Worm (Caenorhabditis elegans) whole organism, L4 larva: ENCODE data around the gene sulp-5.

Experiments used
- D1046.2 ChIP-seq: fragments of 200-800 bp; sonication (Bioruptor generic); IDR thresholded peaks from 2 replicates; pipeline ENCODE4 v1.3.6; 2022; ENCODE audit warnings: missing genetic modification characterization, missing compliant biosample characterization
- F10B5.3 ChIP-seq: sonication (generic microtip); optimal IDR thresholded peaks from 2 replicates; lab custom pipeline; 2016; ENCODE audit warnings: mild to moderate bottlenecking, missing genetic modification characterization, missing compliant biosample characterization
- F44E2.7 ChIP-seq: fragments of 200-800 bp; sonication (Bioruptor generic); IDR thresholded peaks from 2 replicates; pipeline ENCODE4 v2.1.2; 2022; ENCODE audit warnings: missing genetic modification characterization, missing compliant biosample characterization
- F49E8.2 ChIP-seq: sonication (generic microtip); optimal IDR thresholded peaks from 2 replicates; lab custom pipeline; 2016; ENCODE audit warnings: missing compliant biosample characterization, mild to moderate bottlenecking, missing genetic modification characterization, borderline replicate concordance
- R02D3.7 ChIP-seq: fragments of 150-350 bp; sonication (generic microtip); optimal IDR thresholded peaks from 3 replicates; lab custom pipeline; 2014; ENCODE audit warnings: missing biosample characterization, missing genetic modification characterization
- T20F7.1 ChIP-seq: fragments of 200-800 bp; sonication (Bioruptor generic); optimal IDR thresholded peaks from 2 replicates; lab custom pipeline; 2018; ENCODE audit warnings: mild to moderate bottlenecking, missing genetic modification characterization, missing compliant biosample characterization
- Y105C5A.15 ChIP-seq: fragments of 200-800 bp; sonication (Bioruptor generic); IDR thresholded peaks from 2 replicates; pipeline ENCODE4 v1.3.6; 2022; ENCODE audit warnings: missing genetic modification characterization, missing compliant biosample characterization
- Y5F2A.4 ChIP-seq: fragments of 200-800 bp; sonication (Bioruptor generic); optimal IDR thresholded peaks from 2 replicates; lab custom pipeline; 2018; ENCODE audit warnings: mild to moderate bottlenecking, missing genetic modification characterization, missing compliant biosample characterization
- ZK546.5 ChIP-seq, 2 experiments: sonication (generic microtip); optimal IDR thresholded peaks; 2 replicates each; lab custom pipeline; 2017; ENCODE audit warnings: missing biosample characterization in 2 of 2, missing genetic modification characterization in 2 of 2
- aha-1 ChIP-seq: fragments of 150-350 bp; peaks from one replicate; lab custom pipeline; 2014; ENCODE audit warnings: missing biosample characterization, missing genetic modification characterization
- arid-1 ChIP-seq: fragments of 200-800 bp; sonication (Bioruptor generic); conservative IDR thresholded peaks from 2 replicates; pipeline ENCODE4 v1.3.6; 2022; ENCODE audit warnings: missing genetic modification reagents, missing genetic modification characterization, missing compliant biosample characterization
- ceh-44 ChIP-seq: fragments of 200-800 bp; sonication (Bioruptor generic); IDR thresholded peaks from 2 replicates; pipeline ENCODE4 v1.3.6; 2022; ENCODE audit warnings: missing genetic modification reagents, missing genetic modification characterization, missing compliant biosample characterization
- ces-1 ChIP-seq: fragments of 150-350 bp; sonication (generic microtip); optimal IDR thresholded peaks from 4 replicates; lab custom pipeline; 2014; ENCODE audit warnings: missing biosample characterization, missing genetic modification reagents, missing genetic modification characterization
- ctbp-1 ChIP-seq: fragments of 200-800 bp; sonication (Bioruptor generic); IDR thresholded peaks from 2 replicates; pipeline ENCODE4 v1.3.6; 2022; ENCODE audit warnings: missing genetic modification reagents, missing genetic modification characterization, missing compliant biosample characterization
- dmd-6 ChIP-seq: fragments of 200-800 bp; sonication (Bioruptor generic); IDR thresholded peaks from 2 replicates; pipeline ENCODE4 v1.3.6; 2022; ENCODE audit warnings: missing genetic modification reagents, missing genetic modification characterization, missing compliant biosample characterization
- dmd-8 ChIP-seq: fragments of 200-800 bp; sonication (Bioruptor generic); IDR thresholded peaks from 2 replicates; pipeline ENCODE4 v1.3.6; 2022; ENCODE audit warnings: missing genetic modification characterization, missing compliant biosample characterization
- dpl-1 ChIP-seq: fragments of 150-350 bp; optimal IDR thresholded peaks from 2 replicates; lab custom pipeline; 2014; ENCODE audit warnings: missing biosample characterization, missing genetic modification reagents, missing genetic modification characterization
- duxl-1 ChIP-seq: sonication (generic microtip); optimal IDR thresholded peaks from 2 replicates; lab custom pipeline; 2016; ENCODE audit warnings: mild to moderate bottlenecking, missing genetic modification characterization, moderate library complexity, missing compliant biosample characterization; ENCODE audit not compliant: poor library complexity
- dve-1 ChIP-seq: sonication (generic microtip); optimal IDR thresholded peaks from 2 replicates; lab custom pipeline; 2017; ENCODE audit warnings: antibody characterized with exemption, mild to moderate bottlenecking, missing genetic modification characterization, missing compliant biosample characterization; ENCODE audit not compliant: insufficient read depth
- egl-27 ChIP-seq: sonication (generic microtip); optimal IDR thresholded peaks from 3 replicates; lab custom pipeline; 2017; ENCODE audit warnings: missing biosample characterization, missing genetic modification reagents, missing genetic modification characterization
- gei-8 ChIP-seq: fragments of 200-800 bp; sonication (Bioruptor generic); optimal IDR thresholded peaks from 2 replicates; lab custom pipeline; 2018; ENCODE audit warnings: mild to moderate bottlenecking, missing genetic modification characterization, missing compliant biosample characterization
- hlh-11 ChIP-seq: fragments of 200-800 bp; sonication (Bioruptor generic); optimal IDR thresholded peaks from 2 replicates; lab custom pipeline; 2018; ENCODE audit warnings: mild to moderate bottlenecking, missing genetic modification characterization, missing compliant biosample characterization
- hmg-1.1 ChIP-seq: fragments of 200-800 bp; sonication (Bioruptor generic); IDR thresholded peaks from 2 replicates; pipeline ENCODE4 v1.3.6; 2022; ENCODE audit warnings: missing genetic modification reagents, missing genetic modification characterization, missing compliant biosample characterization
- lim-7 ChIP-seq: fragments of 200-800 bp; sonication (Bioruptor generic); IDR thresholded peaks from 2 replicates; pipeline ENCODE4 v1.3.6; 2022; ENCODE audit warnings: missing genetic modification characterization, missing compliant biosample characterization
- lin-1 ChIP-seq: fragments of 200-800 bp; sonication (Bioruptor generic); IDR thresholded peaks from 2 replicates; pipeline ENCODE4 v1.3.6; 2022; ENCODE audit warnings: missing genetic modification reagents, missing genetic modification characterization, missing compliant biosample characterization
- lin-13 ChIP-seq: fragments of 150-350 bp; optimal IDR thresholded peaks from 2 replicates; lab custom pipeline; 2014; ENCODE audit warnings: missing biosample characterization, missing genetic modification reagents, missing genetic modification characterization
- lin-38 ChIP-seq: fragments of 200-800 bp; sonication (Bioruptor generic); IDR thresholded peaks from 2 replicates; pipeline ENCODE4 v1.3.6; 2022; ENCODE audit warnings: missing genetic modification reagents, missing genetic modification characterization, missing compliant biosample characterization
- lsy-2 ChIP-seq, 2 experiments: fragments of 150-350 bp in 1 of 2; sonication (generic microtip) in 1 of 2; optimal IDR thresholded peaks; 2 replicates each; lab custom pipeline; 2014 to 2017; ENCODE audit warnings: missing biosample characterization in 2 of 2, missing genetic modification characterization in 2 of 2
- madf-9 ChIP-seq: fragments of 200-800 bp; sonication (Bioruptor generic); conservative IDR thresholded peaks from 2 replicates; pipeline ENCODE4 v1.3.6; 2022; ENCODE audit warnings: missing genetic modification reagents, missing genetic modification characterization, missing compliant biosample characterization
- mdl-1 ChIP-seq, 2 experiments: fragments of 150-350 bp in 1 of 2; sonication (generic microtip) in 1 of 2; optimal IDR thresholded peaks; 2 replicates each; lab custom pipeline; 2014 to 2017; ENCODE audit warnings: missing biosample characterization in 2 of 2, missing genetic modification characterization in 2 of 2
- mdt-29 ChIP-seq: fragments of 200-800 bp; sonication (Bioruptor generic); IDR thresholded peaks from 2 replicates; pipeline ENCODE4 v1.3.6; 2022; ENCODE audit warnings: missing genetic modification reagents, missing genetic modification characterization, missing compliant biosample characterization
- mep-1 ChIP-seq: fragments of 150-350 bp; sonication (generic microtip); optimal IDR thresholded peaks from 3 replicates; lab custom pipeline; 2014; ENCODE audit warnings: missing biosample characterization, missing genetic modification characterization
- mxl-2 ChIP-seq: fragments of 200-800 bp; sonication (Bioruptor generic); conservative IDR thresholded peaks from 2 replicates; pipeline ENCODE4 v1.3.6; 2022; ENCODE audit warnings: missing genetic modification reagents, missing genetic modification characterization, missing compliant biosample characterization
- mxl-3 ChIP-seq: fragments of 200-800 bp; sonication (Bioruptor generic); optimal IDR thresholded peaks from 2 replicates; lab custom pipeline; 2018; ENCODE audit warnings: mild to moderate bottlenecking, missing genetic modification characterization, missing compliant biosample characterization
- nhr-10 ChIP-seq: fragments of 150-350 bp; optimal IDR thresholded peaks from 2 replicates; lab custom pipeline; 2014; ENCODE audit warnings: missing biosample characterization, missing genetic modification characterization
- nhr-102 ChIP-seq: sonication (generic microtip); optimal IDR thresholded peaks from 2 replicates; lab custom pipeline; 2016; ENCODE audit warnings: mild to moderate bottlenecking, missing genetic modification characterization, moderate library complexity, missing compliant biosample characterization
- nhr-11 ChIP-seq: fragments of 150-350 bp; optimal IDR thresholded peaks from 2 replicates; lab custom pipeline; 2014; ENCODE audit warnings: missing biosample characterization, missing genetic modification characterization
- nhr-28 ChIP-seq: fragments of 150-350 bp; optimal IDR thresholded peaks from 2 replicates; lab custom pipeline; 2014; ENCODE audit warnings: missing biosample characterization, missing genetic modification characterization
- nhr-48 ChIP-seq: sonication (generic microtip); optimal IDR thresholded peaks from 2 replicates; lab custom pipeline; 2016; ENCODE audit warnings: mild to moderate bottlenecking, missing genetic modification characterization, missing compliant biosample characterization
- php-3 ChIP-seq: fragments of 200-800 bp; sonication (Bioruptor generic); IDR thresholded peaks from 2 replicates; pipeline ENCODE4 v1.3.6; 2022; ENCODE audit warnings: missing genetic modification reagents, missing genetic modification characterization, missing compliant biosample characterization
- pqm-1 ChIP-seq: sonication (generic microtip); optimal IDR thresholded peaks from 2 replicates; lab custom pipeline; 2017; ENCODE audit warnings: missing biosample characterization, missing genetic modification characterization
- saeg-2 ChIP-seq: fragments of 200-800 bp; sonication (Bioruptor generic); IDR thresholded peaks from 2 replicates; pipeline ENCODE4 v1.3.6; 2022; ENCODE audit warnings: missing genetic modification reagents, missing genetic modification characterization, missing compliant biosample characterization
- sdz-12 ChIP-seq: fragments of 200-800 bp; sonication (Bioruptor generic); optimal IDR thresholded peaks from 2 replicates; lab custom pipeline; 2018; ENCODE audit warnings: mild to moderate bottlenecking, missing genetic modification characterization, missing compliant biosample characterization
- snpc-1.2 ChIP-seq: fragments of 200-800 bp; sonication (Bioruptor generic); IDR thresholded peaks from 2 replicates; pipeline ENCODE4 v1.3.6; 2022; ENCODE audit warnings: missing genetic modification reagents, missing genetic modification characterization, missing compliant biosample characterization
- snpc-4 ChIP-seq: fragments of 150-350 bp; optimal IDR thresholded peaks from 2 replicates; lab custom pipeline; 2014; ENCODE audit warnings: missing biosample characterization, missing genetic modification characterization
- spr-3 ChIP-seq: fragments of 200-800 bp; sonication (Bioruptor generic); optimal IDR thresholded peaks from 2 replicates; lab custom pipeline; 2018; ENCODE audit warnings: mild to moderate bottlenecking, missing genetic modification characterization, missing compliant biosample characterization
- unc-39 ChIP-seq: sonication (generic microtip); optimal IDR thresholded peaks from 2 replicates; lab custom pipeline; 2017; ENCODE audit warnings: missing biosample characterization, missing genetic modification characterization
- vab-7 ChIP-seq: fragments of 200-800 bp; sonication (Bioruptor generic); IDR thresholded peaks from 2 replicates; pipeline ENCODE4 v1.3.6; 2022; ENCODE audit warnings: missing genetic modification reagents, missing genetic modification characterization, missing compliant biosample characterization
- zag-1 ChIP-seq: fragments of 150-350 bp; optimal IDR thresholded peaks from 2 replicates; lab custom pipeline; 2014; ENCODE audit warnings: missing biosample characterization, missing genetic modification characterization
- zip-11 ChIP-seq: fragments of 200-800 bp; sonication (Bioruptor generic); IDR thresholded peaks from 2 replicates; pipeline ENCODE4 v1.3.6; 2022; ENCODE audit warnings: missing genetic modification characterization, missing compliant biosample characterization
- ztf-11 ChIP-seq: fragments of 150-350 bp; optimal IDR thresholded peaks from 2 replicates; lab custom pipeline; 2014; ENCODE audit warnings: missing biosample characterization, missing genetic modification characterization
- ztf-7 ChIP-seq: fragments of 150-350 bp; optimal IDR thresholded peaks from 2 replicates; lab custom pipeline; 2014; ENCODE audit warnings: missing biosample characterization, missing genetic modification characterization

sulp-5 gene

ce11 chrV:11887988-11888499 lies 8.2 kb downstream of the sulp-5 start, which contains the start of gene adh-1:
Gene adh-1, plus strand, starts transcription at chrV:11888248.
- peak; percentile 97 for TF ChIP-seq aha-1 (tag; lab: Kevin White, UChicago)
- TF ChIP-seq zip-11 (GFP tag; lab: Robert Waterston, UW): no peak
- TF ChIP-seq ctbp-1 (GFP tag; lab: Robert Waterston, UW): no peak
- TF ChIP-seq dmd-6: peak; percentile 96
- TF ChIP-seq F49E8.2: no peak
- no peak for TF ChIP-seq sdz-12 (GFP tag; lab: Kevin White, UChicago)
- no peak for TF ChIP-seq madf-9 (GFP tag; lab: Robert Waterston, UW)
- TF ChIP-seq nhr-10 (tag; lab: Kevin White, UChicago): peak; percentile 95
- no peak for TF ChIP-seq Y5F2A.4 (GFP tag; lab: Kevin White, UChicago)
- TF ChIP-seq pqm-1 (tag; lab: Kevin White, UChicago): peak; percentile 5
- no peak for TF ChIP-seq ztf-11
- TF ChIP-seq unc-39 (tag; lab: Kevin White, UChicago): no peak
- TF ChIP-seq mdt-29: peak; percentile 66; the same call in 1 of the 2 replicates
- TF ChIP-seq arid-1: no peak
- TF ChIP-seq nhr-11 (tag; lab: Kevin White, UChicago): peak; percentile 73
- TF ChIP-seq Y105C5A.15: no peak
- peak; percentile 88 for TF ChIP-seq nhr-48 (tag; lab: Kevin White, UChicago)
- TF ChIP-seq ZK546.5 (tag; optimal IDR thresholded peaks at IDR 0.05; lab: Kevin White, UChicago): no peak
- no peak for TF ChIP-seq zag-1 (tag; lab: Kevin White, UChicago)
- peak in 1 of 2 experiments; percentile 45 for TF ChIP-seq lsy-2 (tag; optimal IDR thresholded peaks at IDR 0.05; lab: Kevin White, UChicago)
- TF ChIP-seq lim-7 (GFP tag; lab: Robert Waterston, UW): no peak
- TF ChIP-seq lin-38 (GFP tag; lab: Robert Waterston, UW): no peak
- no peak for TF ChIP-seq T20F7.1 (GFP tag; lab: Kevin White, UChicago)
- TF ChIP-seq dmd-8: no peak
- no peak for TF ChIP-seq F44E2.7 (GFP tag; lab: Robert Waterston, UW)
- TF ChIP-seq F10B5.3: no peak
- peak; percentile 93 for TF ChIP-seq gei-8
- TF ChIP-seq mep-1: peak; percentile 55
- TF ChIP-seq mxl-3: peak; percentile 100
- TF ChIP-seq D1046.2 (GFP tag; lab: Robert Waterston, UW): no peak
- no peak for TF ChIP-seq snpc-4 (tag; lab: Kevin White, UChicago)
- TF ChIP-seq hlh-11 (tag; lab: Kevin White, UChicago): peak; percentile 92
- peak; percentile 38 for TF ChIP-seq nhr-102 (tag; lab: Kevin White, UChicago)
- peak; percentile 96 to 99 for TF ChIP-seq mdl-1 (tag; optimal IDR thresholded peaks at IDR 0.05; lab: Kevin White, UChicago)
- no peak for TF ChIP-seq vab-7
- 0 out of 2 replicates have a peak, but pooled peaks have one; percentile 35 for TF ChIP-seq lin-1 (GFP tag; lab: Robert Waterston, UW)
- no peak for TF ChIP-seq spr-3
- TF ChIP-seq ztf-7: no peak
- peak; percentile 61 for TF ChIP-seq dve-1
- 0 out of 2 replicates have a peak, but pooled peaks have one; percentile 28 for TF ChIP-seq saeg-2 (GFP tag; lab: Robert Waterston, UW)
- peak; percentile 2 for TF ChIP-seq dpl-1 (GFP tag; lab: Kevin White, UChicago)
- no peak for TF ChIP-seq ces-1 (GFP tag; lab: Kevin White, UChicago)
- TF ChIP-seq php-3 (GFP tag; lab: Robert Waterston, UW): no peak
- TF ChIP-seq duxl-1 (tag; lab: Kevin White, UChicago): no peak
- TF ChIP-seq R02D3.7: no peak
- peak; percentile 34 for TF ChIP-seq egl-27 (tag; lab: Kevin White, UChicago)
- no peak for TF ChIP-seq mxl-2 (GFP tag; lab: Robert Waterston, UW)
- TF ChIP-seq ceh-44 (GFP tag; lab: Robert Waterston, UW): no peak
- peak; percentile 95 for TF ChIP-seq nhr-28 (tag; lab: Kevin White, UChicago)
- no peak for TF ChIP-seq lin-13 (GFP tag; lab: Kevin White, UChicago)
- no peak for TF ChIP-seq hmg-1.1 (GFP tag; lab: Robert Waterston, UW)
- no peak for TF ChIP-seq snpc-1.2 (GFP tag; lab: Robert Waterston, UW)
